Worm (Caenorhabditis elegans) whole organism, early embryonic: ENCODE results near the gene Y116A8C.25.

Experiments used
- B0310.2 ChIP-seq: sonication (generic microtip); optimal IDR thresholded peaks from 2 replicates; lab custom pipeline; 2016; ENCODE audit warnings: mild to moderate bottlenecking, missing genetic modification characterization, missing compliant biosample characterization
- F13C5.2 ChIP-seq: sonication (generic microtip); optimal IDR thresholded peaks from 2 replicates; lab custom pipeline; 2017; ENCODE audit warnings: mild to moderate bottlenecking, missing genetic modification characterization, inconsistent platforms, missing compliant biosample characterization
- aly-1 ChIP-seq: sonication (generic microtip); optimal IDR thresholded peaks from 2 replicates; lab custom pipeline; 2016; ENCODE audit warnings: missing genetic modification characterization, missing compliant biosample characterization
- ama-1 ChIP-seq: fragments of 150-350 bp; optimal IDR thresholded peaks from 2 replicates; lab custom pipeline; 2014
- ceh-13 ChIP-seq: fragments of 200-800 bp; sonication (Bioruptor generic); optimal IDR thresholded peaks from 2 replicates; lab custom pipeline; 2018; ENCODE audit warnings: mild to moderate bottlenecking, missing genetic modification characterization, missing compliant biosample characterization
- ceh-36 ChIP-seq: sonication (generic microtip); optimal IDR thresholded peaks from 2 replicates; lab custom pipeline; 2016; ENCODE audit warnings: missing genetic modification characterization, inconsistent platforms, missing compliant biosample characterization
- ets-7 ChIP-seq: sonication (generic microtip); optimal IDR thresholded peaks from 2 replicates; lab custom pipeline; 2016; ENCODE audit warnings: missing genotype, missing genetic modification characterization, missing compliant biosample characterization
- flt-1 ChIP-seq: fragments of 200-800 bp; sonication (Bioruptor generic); IDR thresholded peaks from 2 replicates; pipeline ENCODE4 v1.3.6; 2022; ENCODE audit warnings: missing genetic modification characterization, missing compliant biosample characterization
- hmbx-1 ChIP-seq: sonication (generic microtip); optimal IDR thresholded peaks from 2 replicates; lab custom pipeline; 2016; ENCODE audit warnings: mild to moderate bottlenecking, missing genetic modification characterization, missing compliant biosample characterization
- hmg-4 ChIP-seq: fragments of 200-800 bp; sonication (Bioruptor generic); optimal IDR thresholded peaks from 2 replicates; lab custom pipeline; 2018; ENCODE audit warnings: mild to moderate bottlenecking, missing genetic modification characterization, missing compliant biosample characterization
- hnd-1 ChIP-seq: sonication (generic microtip); optimal IDR thresholded peaks from 2 replicates; lab custom pipeline; 2016; ENCODE audit warnings: missing genetic modification characterization, missing compliant biosample characterization
- pes-1 ChIP-seq: fragments of 200-800 bp; sonication (Bioruptor generic); IDR thresholded peaks from 2 replicates; pipeline ENCODE4 v1.3.6; 2022; ENCODE audit warnings: missing genetic modification reagents, missing genetic modification characterization, missing compliant biosample characterization
- scrt-1 ChIP-seq: fragments of 200-800 bp; sonication (Bioruptor generic); IDR thresholded peaks from 2 replicates; pipeline ENCODE4 v1.3.6; 2022; ENCODE audit warnings: missing genetic modification characterization, missing compliant biosample characterization
- sea-1 ChIP-seq: fragments of 200-800 bp; sonication (Bioruptor generic); conservative IDR thresholded peaks from 2 replicates; pipeline ENCODE4 v1.3.6; 2022; ENCODE audit warnings: missing genetic modification characterization, missing compliant biosample characterization
- tbx-11 ChIP-seq: fragments of 200-800 bp; sonication (Bioruptor generic); IDR thresholded peaks from 2 replicates; pipeline ENCODE4 v1.3.6; 2022; ENCODE audit warnings: missing genetic modification characterization, missing compliant biosample characterization
- tbx-37 ChIP-seq: fragments of 200-800 bp; sonication (Bioruptor generic); conservative IDR thresholded peaks from 2 replicates; pipeline ENCODE4 v1.3.6; 2022; ENCODE audit warnings: missing genetic modification reagents, missing genetic modification characterization, missing compliant biosample characterization
- tra-4 ChIP-seq: sonication (generic microtip); optimal IDR thresholded peaks from 2 replicates; lab custom pipeline; 2017; ENCODE audit warnings: missing genetic modification characterization, missing compliant biosample characterization

The Y116A8C.25 gene

ce11 chrIV:17103116-17103515 is 24.6 kb upstream of the Y116A8C.25 start:
- TF ChIP-seq ama-1 (lab: Kevin White, UChicago) (peak; percentile 41), hnd-1 (tag; lab: Kevin White, UChicago) (no peak)

- TF ChIP-seq ets-7 (no peak), F13C5.2 (tag; lab: Kevin White, UChicago) (no peak), ceh-36 (no peak), hnd-1 (tag; lab: Kevin White, UChicago) (no peak), flt-1 (GFP tag; lab: Robert Waterston, UW) (no peak), scrt-1 (GFP tag; lab: Robert Waterston, UW) (no peak), tbx-37 (GFP tag; lab: Robert Waterston, UW) (no peak), B0310.2 (tag; lab: Kevin White, UChicago) (no peak), aly-1 (tag; lab: Kevin White, UChicago) (no peak), pes-1 (GFP tag; lab: Robert Waterston, UW) (no peak), sea-1 (GFP tag; lab: Robert Waterston, UW) (no peak), ceh-13 (GFP tag; lab: Kevin White, UChicago) (no peak), hmbx-1 (tag; lab: Kevin White, UChicago) (no peak), ama-1 (lab: Kevin White, UChicago) (no peak)
These were observed 22.2 kb upstream of the Y116A8C.25 start for ce11 chrIV:17100628-17101338.

- no peak for TF ChIP-seq ets-7
- TF ChIP-seq tra-4 (tag; lab: Kevin White, UChicago) = no peak
- TF ChIP-seq flt-1 (GFP tag; lab: Robert Waterston, UW) = no peak
- TF ChIP-seq tbx-37 (GFP tag; lab: Robert Waterston, UW) = no peak
- no peak for TF ChIP-seq F13C5.2 (tag; lab: Kevin White, UChicago)
- no peak for TF ChIP-seq scrt-1 (GFP tag; lab: Robert Waterston, UW)
These were observed 21.6 kb upstream of the Y116A8C.25 start, which contains the start of gene bca-2 for ce11 chrIV:17100148-17100547. TSS of gene bca-2 (minus strand) at chrIV:17100248.

- TF ChIP-seq hmg-4 (GFP tag; lab: Kevin White, UChicago) (no peak), pes-1 (GFP tag; lab: Robert Waterston, UW) (0 out of 2 replicates have a peak, but pooled peaks have one; percentile 51), B0310.2 (tag; lab: Kevin White, UChicago) (no peak), hmbx-1 (tag; lab: Kevin White, UChicago) (no peak), ceh-13 (GFP tag; lab: Kevin White, UChicago) (peak; percentile 19)
These were observed 20.6 kb upstream of the Y116A8C.25 start for ce11 chrIV:17099113-17099512.

ce11 chrIV:17096168-17096567 is 17.6 kb upstream of the Y116A8C.25 start, which contains the start of gene Y116A8C.27:
TSS of gene Y116A8C.27 (minus strand) at chrIV:17096268.
- TF ChIP-seq flt-1 (GFP tag; lab: Robert Waterston, UW) = no peak
- TF ChIP-seq F13C5.2 (tag; lab: Kevin White, UChicago) = no peak
- no peak for TF ChIP-seq tbx-11 (GFP tag; lab: Robert Waterston, UW)
- TF ChIP-seq tbx-37 (GFP tag; lab: Robert Waterston, UW) = no peak
- TF ChIP-seq sea-1 (GFP tag; lab: Robert Waterston, UW) = no peak
- TF ChIP-seq ets-7 = no peak
- TF ChIP-seq hnd-1 (tag; lab: Kevin White, UChicago) = no peak
- no peak for TF ChIP-seq ama-1 (lab: Kevin White, UChicago)
- no peak for TF ChIP-seq B0310.2 (tag; lab: Kevin White, UChicago)

- TF ChIP-seq pes-1 (GFP tag; lab: Robert Waterston, UW) (no peak), ceh-13 (GFP tag; lab: Kevin White, UChicago) (no peak), aly-1 (tag; lab: Kevin White, UChicago) (no peak), flt-1 (GFP tag; lab: Robert Waterston, UW) (no peak)
These were observed 15.2 kb upstream of the Y116A8C.25 start, which contains the start of gene Y116A8C.29 for ce11 chrIV:17093701-17094100. TSS of gene Y116A8C.29 (plus strand) at chrIV:17094028.

ce11 chrIV:17088849-17089248 is 10.3 kb upstream of the Y116A8C.25 start, which contains the start of gene Y116A8C.43:
TSS of gene Y116A8C.43 (plus strand) at chrIV:17088851.
- TF ChIP-seq F13C5.2 (tag; lab: Kevin White, UChicago) (no peak), sea-1 (GFP tag; lab: Robert Waterston, UW) (no peak), ama-1 (lab: Kevin White, UChicago) (peak; percentile 64), hnd-1 (tag; lab: Kevin White, UChicago) (no peak), B0310.2 (tag; lab: Kevin White, UChicago) (no peak)

- TF ChIP-seq hmbx-1 (tag; lab: Kevin White, UChicago) = peak; percentile 90
- peak; percentile 86 for TF ChIP-seq B0310.2 (tag; lab: Kevin White, UChicago)
- TF ChIP-seq F13C5.2 (tag; lab: Kevin White, UChicago) = peak; percentile 84
- no peak for TF ChIP-seq aly-1 (tag; lab: Kevin White, UChicago)
- peak; percentile 75 for TF ChIP-seq tbx-11 (GFP tag; lab: Robert Waterston, UW)
- 0 out of 2 replicates have a peak, but pooled peaks have one; percentile 49 for TF ChIP-seq flt-1 (GFP tag; lab: Robert Waterston, UW)
- no peak for TF ChIP-seq ama-1 (lab: Kevin White, UChicago)
- TF ChIP-seq scrt-1 (GFP tag; lab: Robert Waterston, UW) = peak; percentile 72
- peak; percentile 79 for TF ChIP-seq sea-1 (GFP tag; lab: Robert Waterston, UW)
- peak; percentile 71 for TF ChIP-seq tbx-37 (GFP tag; lab: Robert Waterston, UW)
- peak; percentile 87 for TF ChIP-seq hmg-4 (GFP tag; lab: Kevin White, UChicago)
- peak; percentile 88 for TF ChIP-seq ceh-13 (GFP tag; lab: Kevin White, UChicago)
- TF ChIP-seq ceh-36 = peak; percentile 61
- peak; percentile 73 for TF ChIP-seq hnd-1 (tag; lab: Kevin White, UChicago)
- peak; percentile 16 for TF ChIP-seq ets-7
- TF ChIP-seq pes-1 (GFP tag; lab: Robert Waterston, UW) = peak; percentile 88
- peak; percentile 63 for TF ChIP-seq tra-4 (tag; lab: Kevin White, UChicago)
These were observed 9.0 kb upstream of the Y116A8C.25 start, which contains the start of the genes snx-13 and snr-1 for ce11 chrIV:17087384-17088099. TSS of gene snx-13 (minus strand) at chrIV:17087438. TSS of gene snr-1 (plus strand) at chrIV:17088049.
